Worm (Caenorhabditis elegans) whole organism, young adult: ENCODE data around the gene strm-1.

Source experiments
- F22D6.2 ChIP-seq: sonication (generic microtip); optimal IDR thresholded peaks from 2 replicates; lab custom pipeline; 2016; ENCODE audit warnings: mild to moderate bottlenecking, missing genetic modification characterization, missing compliant biosample characterization
- T26A5.8 ChIP-seq: sonication (generic microtip); optimal IDR thresholded peaks from 2 replicates; lab custom pipeline; 2016; ENCODE audit warnings: missing genetic modification characterization, missing compliant biosample characterization
- ZK185.1 ChIP-seq: sonication (generic microtip); optimal IDR thresholded peaks from 2 replicates; lab custom pipeline; 2016; ENCODE audit warnings: mild to moderate bottlenecking, missing genetic modification characterization, missing compliant biosample characterization; ENCODE audit not compliant: poor library complexity, severe bottlenecking
- cebp-1 ChIP-seq, 2 experiments: fragments of 200-800 bp in 1 of 2; sonication (Bioruptor generic) in 1 of 2; sonication (generic microtip) in 1 of 2; IDR thresholded peaks in 1 of 2; optimal IDR thresholded peaks in 1 of 2; 2 replicates each; pipeline versions ENCODE4 v1.3.6 to Lab custom; 2017 to 2022; ENCODE audit warnings: missing compliant biosample characterization in 2 of 2, missing genetic modification characterization in 2 of 2, mild to moderate bottlenecking in 1 of 2, missing genetic modification reagents in 1 of 2, moderate library complexity in 1 of 2
- fkh-3 ChIP-seq: sonication (generic microtip); optimal IDR thresholded peaks from 2 replicates; lab custom pipeline; 2016; ENCODE audit warnings: mild to moderate bottlenecking, missing genetic modification characterization, missing compliant biosample characterization
- hlh-26 ChIP-seq: fragments of 200-800 bp; sonication (Bioruptor generic); conservative IDR thresholded peaks from 2 replicates; pipeline ENCODE4 v1.3.6; 2022; ENCODE audit warnings: missing genetic modification reagents, missing genetic modification characterization, missing compliant biosample characterization
- hmg-1.2 ChIP-seq: fragments of 200-800 bp; sonication (Bioruptor generic); IDR thresholded peaks from 2 replicates; pipeline ENCODE4 v1.3.6; 2022; ENCODE audit warnings: missing genetic modification reagents, missing genetic modification characterization, missing compliant biosample characterization
- nfyb-1 ChIP-seq: fragments of 200-800 bp; sonication (Bioruptor generic); IDR thresholded peaks from 2 replicates; pipeline ENCODE4 v1.3.6; 2022; ENCODE audit warnings: missing genetic modification reagents, missing genetic modification characterization, missing compliant biosample characterization
- nhr-80 ChIP-seq: sonication (generic microtip); optimal IDR thresholded peaks from 2 replicates; lab custom pipeline; 2016; ENCODE audit warnings: missing genetic modification characterization, missing compliant biosample characterization
- rpc-1 ChIP-seq, 2 experiments: fragments of 150-350 bp in 1 of 2; sonication (generic microtip) in 1 of 2; optimal IDR thresholded peaks; 2 replicates each; lab custom pipeline; 2014 to 2018; ENCODE audit warnings: missing biosample characterization in 1 of 2, missing genetic modification characterization in 1 of 2, missing genetic modification reagents in 1 of 2, missing genotype in 1 of 2
- zfh-2 ChIP-seq: fragments of 200-800 bp; sonication (Bioruptor generic); conservative IDR thresholded peaks from 2 replicates; pipeline ENCODE4 v1.3.6; 2022; ENCODE audit warnings: missing genetic modification reagents, missing genetic modification characterization, missing compliant biosample characterization
- ztf-26 ChIP-seq: sonication (generic microtip); optimal IDR thresholded peaks from 2 replicates; lab custom pipeline; 2017; ENCODE audit warnings: missing genetic modification characterization, missing compliant biosample characterization

Gene strm-1

DNA sequence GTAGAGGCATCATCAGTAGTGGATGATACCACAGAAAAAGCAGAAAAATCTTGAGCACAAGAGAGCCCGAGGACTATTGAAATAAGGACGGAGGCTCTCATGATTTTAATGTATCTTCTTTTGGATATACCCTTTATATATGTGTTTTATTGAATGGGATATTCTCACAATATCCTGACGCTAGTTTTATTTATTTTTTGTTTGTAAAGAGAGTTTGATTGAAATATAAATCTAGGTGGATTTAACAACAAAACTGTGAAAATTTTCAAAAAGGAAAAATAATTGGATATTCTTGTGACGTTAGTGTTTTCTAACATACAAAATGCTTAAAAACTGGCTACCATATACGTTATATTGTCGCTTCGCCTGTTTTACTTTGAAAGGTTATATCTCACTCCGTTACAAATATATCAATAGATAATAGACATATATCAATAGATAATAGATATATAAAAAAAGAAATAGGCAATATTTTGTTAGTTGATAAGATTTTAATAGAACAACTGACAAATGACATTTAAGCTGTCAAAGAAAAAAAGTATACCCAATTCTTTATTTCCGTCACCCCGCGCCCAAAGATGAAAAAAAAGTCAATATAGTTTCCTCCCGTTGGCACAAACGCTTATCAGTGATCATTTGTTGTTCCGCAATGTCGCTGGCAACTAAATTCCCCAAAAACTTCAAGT is 43.8 kb downstream of the strm-1 start, which contains the start of the genes E02H9.7 and klo-2:
E02H9.7 (minus strand) TSS at position 101 of the 686 bp plus-strand sequence.
klo-2 (plus strand) TSS at position 636 of the 686 bp plus-strand sequence.
- TF ChIP-seq nhr-80 (tag; lab: Kevin White, UChicago) (peak; percentile 28), nfyb-1 (no peak)
- TF ChIP-seq, all 124 proteins: peak for 1

DNA sequence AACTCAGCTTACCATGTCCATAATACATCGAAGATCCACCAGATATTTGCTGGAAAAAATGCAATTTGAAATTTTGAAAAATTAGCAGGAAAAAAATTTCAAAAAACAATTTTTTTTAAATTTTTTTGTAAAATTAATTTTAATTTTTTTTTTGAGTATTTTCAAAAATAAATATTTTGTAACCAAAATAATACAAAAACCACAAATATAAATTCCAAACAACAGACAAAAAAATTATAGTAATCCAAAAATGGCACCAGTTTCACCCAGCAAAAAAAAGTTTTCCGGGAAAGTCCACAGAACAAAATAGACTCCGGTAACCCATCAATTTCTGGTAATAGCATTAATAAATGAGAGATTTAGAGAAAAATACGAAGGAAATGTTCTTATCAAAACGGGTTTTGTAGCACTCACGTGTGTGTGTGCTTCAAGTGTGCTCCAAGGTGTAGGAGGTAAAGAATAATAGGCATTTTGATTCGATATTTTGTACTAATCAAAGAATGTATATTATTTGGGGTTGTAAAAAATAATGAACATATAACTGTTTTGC is 53.0 kb downstream of the strm-1 start, which contains the start of gene nhr-121:
nhr-121 (minus strand) TSS at position 51 of the 550 bp plus-strand sequence.
- TF ChIP-seq hlh-26 (GFP tag; lab: Robert Waterston, UW) (no peak), rpc-1 (optimal IDR thresholded peaks at IDR 0.05; lab: Kevin White, UChicago) (no peak), rpc-1 (tag; optimal IDR thresholded peaks at IDR 0.05; lab: Kevin White, UChicago) (no peak), fkh-3 (tag; lab: Kevin White, UChicago) (no peak), ztf-26 (tag; lab: Kevin White, UChicago) (no peak), T26A5.8 (tag; lab: Kevin White, UChicago) (no peak), nhr-80 (tag; lab: Kevin White, UChicago) (peak; percentile 81), F22D6.2 (tag; lab: Kevin White, UChicago) (no peak), cebp-1 (GFP tag; IDR thresholded peaks at IDR 0.05; lab: Robert Waterston, UW) (no peak), cebp-1 (tag; optimal IDR thresholded peaks at IDR 0.05; lab: Kevin White, UChicago) (no peak), ZK185.1 (tag; lab: Kevin White, UChicago) (no peak), hmg-1.2 (peak; percentile 23; the same call in 1 of the 2 replicates)

DNA sequence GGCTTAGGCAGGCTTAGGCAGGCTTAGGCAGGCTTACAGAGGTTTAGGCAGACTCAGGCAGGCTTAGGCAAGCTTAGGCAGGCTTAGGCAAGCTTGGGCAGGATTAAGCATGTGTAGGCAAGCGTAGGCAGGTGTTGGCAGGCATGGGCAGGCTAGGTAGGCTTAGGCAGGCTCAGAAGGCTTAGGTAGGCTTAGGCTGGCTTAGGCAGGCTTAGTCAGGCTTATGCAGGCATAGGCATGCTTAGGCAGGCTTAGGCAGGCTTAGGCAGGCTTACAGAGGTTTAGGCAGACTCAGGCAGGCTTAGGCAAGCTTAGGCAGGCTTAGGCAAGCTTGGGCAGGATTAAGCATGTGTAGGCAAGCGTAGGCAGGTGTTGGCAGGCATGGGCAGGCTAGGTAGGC is 53.6 kb downstream of the strm-1 start:
- peak; percentile 71 for TF ChIP-seq zfh-2 (GFP tag; lab: Robert Waterston, UW)
- TF ChIP-seq, all 124 proteins: peak for 1; not testable (repeated sequence) for 123
